Worm (Caenorhabditis elegans): ENCODE data around the gene F43C11.3.

DNA sequence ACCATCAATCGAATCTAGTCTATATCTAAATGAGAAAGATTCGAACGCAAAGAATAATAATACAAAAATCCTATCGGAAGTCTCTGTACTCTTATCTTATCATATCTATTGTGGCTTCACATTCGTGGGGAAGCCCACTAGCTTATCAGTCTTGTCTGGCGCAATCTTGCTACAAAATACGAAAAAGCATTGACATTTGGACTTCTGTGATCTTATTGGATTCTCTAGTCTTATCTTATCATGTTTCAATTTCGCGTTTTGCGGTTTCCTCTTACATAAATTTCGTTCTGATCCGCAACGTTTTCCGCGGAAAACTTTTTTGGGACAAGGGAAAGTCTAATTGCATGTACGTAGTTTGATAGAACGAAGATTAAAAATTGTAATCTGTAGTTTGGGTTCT is 46.7 kb downstream of the F43C11.3 start:
- TF ChIP-seq dao-5 (tag; optimal IDR thresholded peaks at IDR 0.05) (no peak), him-1 (tag; optimal IDR thresholded peaks at IDR 0.05) (no peak)

Measured in whole organism, L4/young adult.